Worm (Caenorhabditis elegans) whole organism, L3 larva: ENCODE measurements around the gene Y57G11C.48.

Source experiments
- R02D3.7 ChIP-seq: fragments of 150-350 bp; optimal IDR thresholded peaks from 2 replicates; lab custom pipeline; 2014; ENCODE audit warnings: missing biosample characterization, missing genetic modification characterization
- ZK546.5 ChIP-seq: sonication (generic microtip); optimal IDR thresholded peaks from 2 replicates; lab custom pipeline; 2017; ENCODE audit warnings: missing biosample characterization, missing genetic modification characterization
- aly-2 ChIP-seq: fragments of 150-350 bp; optimal IDR thresholded peaks from 2 replicates; lab custom pipeline; 2014; ENCODE audit warnings: missing biosample characterization, missing genetic modification characterization
- ceh-16 ChIP-seq: sonication (generic microtip); optimal IDR thresholded peaks from 2 replicates; lab custom pipeline; 2017; ENCODE audit warnings: missing biosample characterization, missing genetic modification characterization
- ceh-28 ChIP-seq: fragments of 150-350 bp; optimal IDR thresholded peaks from 2 replicates; lab custom pipeline; 2014; ENCODE audit warnings: missing biosample characterization, missing genetic modification reagents, missing genetic modification characterization
- ceh-9 ChIP-seq: sonication (generic microtip); optimal IDR thresholded peaks from 2 replicates; lab custom pipeline; 2018; ENCODE audit warnings: missing biosample characterization, missing genetic modification characterization
- daf-12 ChIP-seq: fragments of 150-350 bp; optimal IDR thresholded peaks from 2 replicates; lab custom pipeline; 2014; ENCODE audit warnings: missing biosample characterization, missing genetic modification reagents, missing genetic modification characterization
- egl-27 ChIP-seq: sonication (generic microtip); optimal IDR thresholded peaks from 4 replicates; lab custom pipeline; 2017; ENCODE audit warnings: missing biosample characterization, missing genetic modification reagents, missing genetic modification characterization
- egl-5 ChIP-seq: fragments of 150-350 bp; optimal IDR thresholded peaks from 2 replicates; lab custom pipeline; 2017; ENCODE audit warnings: missing biosample characterization, missing genetic modification reagents, missing genetic modification characterization, inconsistent platforms
- elt-1 ChIP-seq: fragments of 150-350 bp; optimal IDR thresholded peaks from 2 replicates; lab custom pipeline; 2014; ENCODE audit warnings: missing biosample characterization, missing genetic modification characterization
- elt-2 ChIP-seq: sonication (generic microtip); optimal IDR thresholded peaks from 2 replicates; lab custom pipeline; 2016; ENCODE audit warnings: missing genetic modification reagents, mild to moderate bottlenecking, missing genetic modification characterization, missing compliant biosample characterization
- fkh-10 ChIP-seq: sonication (generic microtip); optimal IDR thresholded peaks from 2 replicates; lab custom pipeline; 2017; ENCODE audit warnings: missing biosample characterization, missing genetic modification reagents, missing genetic modification characterization
- fos-1 ChIP-seq: fragments of 150-350 bp; optimal IDR thresholded peaks from 2 replicates; lab custom pipeline; 2014; ENCODE audit warnings: missing biosample characterization, missing genetic modification characterization
- hmg-11 ChIP-seq: sonication (generic microtip); optimal IDR thresholded peaks from 2 replicates; lab custom pipeline; 2016; ENCODE audit warnings: missing genetic modification characterization, missing compliant biosample characterization
- lin-15B ChIP-seq: fragments of 150-350 bp; optimal IDR thresholded peaks from 2 replicates; lab custom pipeline; 2014; ENCODE audit warnings: missing biosample characterization, missing genetic modification characterization
- lin-39 ChIP-seq: fragments of 150-350 bp; optimal IDR thresholded peaks from 2 replicates; lab custom pipeline; 2018; ENCODE audit warnings: missing biosample characterization, missing genetic modification reagents, missing genetic modification characterization
- mdl-1 ChIP-seq: fragments of 150-350 bp; optimal IDR thresholded peaks from 2 replicates; lab custom pipeline; 2014; ENCODE audit warnings: missing biosample characterization, missing genetic modification characterization
- nfya-1 ChIP-seq: sonication (generic microtip); optimal IDR thresholded peaks from 2 replicates; lab custom pipeline; 2017; ENCODE audit warnings: missing genetic modification characterization, mild to moderate bottlenecking, missing compliant biosample characterization, antibody characterized with exemption, moderate library complexity; ENCODE audit not compliant: insufficient read depth
- nhr-11 ChIP-seq: fragments of 150-350 bp; optimal IDR thresholded peaks from 2 replicates; lab custom pipeline; 2014; ENCODE audit warnings: missing biosample characterization, missing genetic modification characterization
- nhr-23 ChIP-seq: fragments of 150-350 bp; optimal IDR thresholded peaks from 2 replicates; lab custom pipeline; 2014; ENCODE audit warnings: missing biosample characterization, missing genetic modification reagents, missing genetic modification characterization
- nhr-237 ChIP-seq: fragments of 150-350 bp; optimal IDR thresholded peaks from 2 replicates; lab custom pipeline; 2014; ENCODE audit warnings: missing biosample characterization, missing genetic modification characterization
- nhr-25 ChIP-seq: sonication (generic microtip); optimal IDR thresholded peaks from 2 replicates; lab custom pipeline; 2017; ENCODE audit warnings: missing biosample characterization, missing genetic modification characterization
- nhr-28 ChIP-seq: fragments of 150-350 bp; optimal IDR thresholded peaks from 2 replicates; lab custom pipeline; 2014; ENCODE audit warnings: missing biosample characterization, missing genetic modification characterization
- nhr-43 ChIP-seq: sonication (generic microtip); optimal IDR thresholded peaks from 2 replicates; lab custom pipeline; 2016; ENCODE audit warnings: mild to moderate bottlenecking, missing genetic modification characterization, missing compliant biosample characterization; ENCODE audit not compliant: poor library complexity, severe bottlenecking
- nhr-67 ChIP-seq: fragments of 150-350 bp; optimal IDR thresholded peaks from 2 replicates; lab custom pipeline; 2014; ENCODE audit warnings: missing biosample characterization, missing genetic modification characterization
- nhr-76 ChIP-seq: fragments of 150-350 bp; sonication (generic microtip); optimal IDR thresholded peaks from 5 replicates; lab custom pipeline; 2014; ENCODE audit warnings: missing biosample characterization, missing genetic modification characterization
- nhr-77 ChIP-seq: fragments of 150-350 bp; optimal IDR thresholded peaks from 2 replicates; lab custom pipeline; 2014; ENCODE audit warnings: missing biosample characterization, missing genetic modification characterization
- pha-4 ChIP-seq: fragments of 150-350 bp; optimal IDR thresholded peaks from 2 replicates; lab custom pipeline; 2014; ENCODE audit warnings: missing biosample characterization, missing genetic modification reagents, missing genetic modification characterization
- pqm-1 ChIP-seq: fragments of 150-350 bp; optimal IDR thresholded peaks from 2 replicates; lab custom pipeline; 2017; ENCODE audit warnings: missing biosample characterization, missing genetic modification characterization, inconsistent platforms
- sea-2 ChIP-seq: fragments of 150-350 bp; sonication (generic microtip); optimal IDR thresholded peaks from 4 replicates; lab custom pipeline; 2014; ENCODE audit warnings: missing biosample characterization, missing genetic modification reagents, missing genetic modification characterization
- skn-1 ChIP-seq: fragments of 150-350 bp; optimal IDR thresholded peaks from 2 replicates; lab custom pipeline; 2014; ENCODE audit warnings: missing biosample characterization, missing genetic modification characterization
- tbx-2 ChIP-seq: sonication (generic microtip); optimal IDR thresholded peaks from 2 replicates; lab custom pipeline; 2016; ENCODE audit warnings: mild to moderate bottlenecking, missing genetic modification characterization, missing compliant biosample characterization
- zag-1 ChIP-seq: fragments of 150-350 bp; optimal IDR thresholded peaks from 2 replicates; lab custom pipeline; 2014; ENCODE audit warnings: missing biosample characterization, missing genetic modification characterization
- ztf-11 ChIP-seq: fragments of 150-350 bp; optimal IDR thresholded peaks from 2 replicates; lab custom pipeline; 2014; ENCODE audit warnings: missing biosample characterization, missing genetic modification characterization
- ztf-4 ChIP-seq: fragments of 150-350 bp; optimal IDR thresholded peaks from 2 replicates; lab custom pipeline; 2014; ENCODE audit warnings: missing biosample characterization, missing genetic modification characterization

The Y57G11C.48 gene

ce11 chrIV:14958551-14958950 lies 14.4 kb upstream of the Y57G11C.48 start, which contains the start of gene Y41E3.1:
Y41E3.1 (minus strand) TSS chrIV:14958874.
- TF ChIP-seq pha-4 (no peak), lin-15B (tag; lab: Kevin White, UChicago) (no peak), nhr-11 (tag; lab: Kevin White, UChicago) (no peak), lin-39 (no peak), nhr-43 (tag; lab: Kevin White, UChicago) (no peak), nhr-28 (tag; lab: Kevin White, UChicago) (no peak), skn-1 (tag; lab: Kevin White, UChicago) (no peak), pqm-1 (no peak), nhr-77 (tag; lab: Kevin White, UChicago) (no peak), ceh-16 (tag; lab: Kevin White, UChicago) (no peak), aly-2 (tag; lab: Kevin White, UChicago) (no peak), nhr-76 (tag; lab: Kevin White, UChicago) (no peak), elt-1 (tag; lab: Kevin White, UChicago) (no peak), ceh-9 (tag; lab: Kevin White, UChicago) (no peak), ZK546.5 (no peak), ztf-11 (tag; lab: Kevin White, UChicago) (no peak), mdl-1 (tag; lab: Kevin White, UChicago) (no peak), fkh-10 (GFP tag; lab: Kevin White, UChicago) (no peak)
- TF ChIP-seq, all 47 proteins: peak for 0

- TF ChIP-seq hmg-11 (tag; lab: Kevin White, UChicago): no peak
- peak; percentile 42 for TF ChIP-seq aly-2 (tag; lab: Kevin White, UChicago)
- no peak for TF ChIP-seq nhr-43 (tag; lab: Kevin White, UChicago)
- no peak for TF ChIP-seq fos-1
- peak; percentile 12 for TF ChIP-seq lin-15B (tag; lab: Kevin White, UChicago)
- TF ChIP-seq nhr-23: no peak
- peak; percentile 5 for TF ChIP-seq pha-4
- no peak for TF ChIP-seq ceh-9 (tag; lab: Kevin White, UChicago)
- TF ChIP-seq R02D3.7: peak; percentile 81
These were observed 12.7 kb upstream of the Y57G11C.48 start for ce11 chrIV:14956693-14957281.

- peak; percentile 29 for TF ChIP-seq ceh-28 (tag; lab: Kevin White, UChicago)
- TF ChIP-seq elt-2 (tag; lab: Kevin White, UChicago): no peak
These were observed 10.7 kb upstream of the Y57G11C.48 start for ce11 chrIV:14954842-14955241.

ce11 chrIV:14953802-14954201 lies 9.7 kb upstream of the Y57G11C.48 start:
- TF ChIP-seq egl-5 (tag; lab: Kevin White, UChicago): no peak
- no peak for TF ChIP-seq skn-1 (tag; lab: Kevin White, UChicago)
- no peak for TF ChIP-seq nhr-237
- TF ChIP-seq ceh-28 (tag; lab: Kevin White, UChicago): no peak

ce11 chrIV:14950468-14950867 lies 6.3 kb upstream of the Y57G11C.48 start, which contains the start of gene Y41E3.22:
Y41E3.22 (plus strand) TSS chrIV:14950710.
- no peak for TF ChIP-seq nhr-67 (tag; lab: Kevin White, UChicago)
- no peak for TF ChIP-seq zag-1
- TF ChIP-seq nfya-1 (tag; lab: Kevin White, UChicago): no peak
- no peak for TF ChIP-seq egl-27
- no peak for TF ChIP-seq lin-39
- no peak for TF ChIP-seq elt-1 (tag; lab: Kevin White, UChicago)

- no peak for TF ChIP-seq nhr-77 (tag; lab: Kevin White, UChicago)
- no peak for TF ChIP-seq nhr-23
- TF ChIP-seq skn-1 (tag; lab: Kevin White, UChicago): no peak
- no peak for TF ChIP-seq sea-2 (GFP tag; lab: Kevin White, UChicago)
- no peak for TF ChIP-seq pha-4
- TF ChIP-seq nhr-25 (tag; lab: Kevin White, UChicago): no peak
- TF ChIP-seq elt-1 (tag; lab: Kevin White, UChicago): no peak
- no peak for TF ChIP-seq nhr-67 (tag; lab: Kevin White, UChicago)
- TF ChIP-seq fos-1: no peak
- TF ChIP-seq ceh-16 (tag; lab: Kevin White, UChicago): no peak
- no peak for TF ChIP-seq ztf-11 (tag; lab: Kevin White, UChicago)
- TF ChIP-seq tbx-2: no peak
- no peak for TF ChIP-seq ztf-4 (tag; lab: Kevin White, UChicago)
- no peak for TF ChIP-seq aly-2 (tag; lab: Kevin White, UChicago)
- no peak for TF ChIP-seq daf-12 (tag; lab: Kevin White, UChicago)
These were observed 4.9 kb upstream of the Y57G11C.48 start for ce11 chrIV:14949048-14949447.
